Fruit fly (Drosophila melanogaster) whole organism, embryonic: ENCODE results near the gene CG8135.

ENCODE experiments used
- Awh ChIP-seq: fragments of 200-800 bp; sonication (Bioruptor generic); IDR thresholded peaks from 2 replicates; pipeline ENCODE4, ENCODE4 v1.3.6; 2022; ENCODE audit warnings: missing biosample characterization, missing genetic modification characterization
- Bdp1 ChIP-seq: fragments of 200-800 bp; sonication (Bioruptor generic); optimal IDR thresholded peaks from 3 replicates; lab custom pipeline; 2016; ENCODE audit warnings: missing biosample characterization, missing genetic modification characterization
- CG10462 ChIP-seq: fragments of 200-800 bp; sonication (Bioruptor generic); optimal IDR thresholded peaks from 2 replicates; lab custom pipeline; 2016; ENCODE audit warnings: missing biosample characterization, missing genetic modification characterization
- CG11504 ChIP-seq: fragments of 200-800 bp; sonication (Bioruptor generic); optimal IDR thresholded peaks from 3 replicates; lab custom pipeline; 2019; ENCODE audit warnings: missing biosample characterization, mild to moderate bottlenecking, missing genetic modification characterization, moderate library complexity
- CG12769 ChIP-seq: fragments of 200-800 bp; sonication (Bioruptor generic); optimal IDR thresholded peaks from 2 replicates; lab custom pipeline; 2019; ENCODE audit warnings: missing biosample characterization, mild to moderate bottlenecking, missing genetic modification characterization, moderate library complexity
- CG12942 ChIP-seq: fragments of 200-800 bp; sonication (Bioruptor generic); optimal IDR thresholded peaks from 3 replicates; lab custom pipeline; 2016; ENCODE audit warnings: missing biosample characterization, missing genetic modification characterization
- CG14710 ChIP-seq: fragments of 200-800 bp; sonication (Bioruptor generic); optimal IDR thresholded peaks from 3 replicates; lab custom pipeline; 2019; ENCODE audit warnings: missing biosample characterization, mild to moderate bottlenecking, missing genetic modification characterization, moderate library complexity
- CG14860 ChIP-seq: fragments of 200-800 bp; sonication (Bioruptor generic); IDR thresholded peaks from 3 replicates; pipeline ENCODE4 v1.3.6; 2022; ENCODE audit warnings: missing biosample characterization, missing genetic modification characterization; ENCODE audit not compliant: partially characterized antibody
- CG15011 ChIP-seq: fragments of 200-800 bp; sonication (Bioruptor generic); optimal IDR thresholded peaks from 3 replicates; lab custom pipeline; 2018; ENCODE audit warnings: missing biosample characterization, mild to moderate bottlenecking, missing genetic modification characterization
- CG1602 ChIP-seq: fragments of 200-800 bp; sonication (Bioruptor generic); optimal IDR thresholded peaks from 3 replicates; lab custom pipeline; 2016; ENCODE audit warnings: missing biosample characterization, missing genetic modification characterization
- CG16863 ChIP-seq: fragments of 200-800 bp; sonication (Bioruptor generic); optimal IDR thresholded peaks from 3 replicates; lab custom pipeline; 2016; ENCODE audit warnings: missing biosample characterization, missing genetic modification characterization
- CG1832 ChIP-seq: fragments of 200-800 bp; sonication (Bioruptor generic); optimal IDR thresholded peaks from 2 replicates; lab custom pipeline; 2017; ENCODE audit warnings: missing biosample characterization, mild to moderate bottlenecking, missing genetic modification characterization, inconsistent platforms
- CG30431 ChIP-seq: fragments of 200-800 bp; sonication (Bioruptor generic); optimal IDR thresholded peaks from 2 replicates; lab custom pipeline; 2017; ENCODE audit warnings: missing biosample characterization, missing genetic modification characterization
- CG31441 ChIP-seq: fragments of 200-800 bp; sonication (Bioruptor generic); IDR thresholded peaks from 2 replicates; pipeline ENCODE4 v1.3.6; 2022; ENCODE audit warnings: missing biosample characterization, missing genetic modification characterization
- CG3281 ChIP-seq: fragments of 200-800 bp; sonication (Bioruptor generic); optimal IDR thresholded peaks from 3 replicates; lab custom pipeline; 2017; ENCODE audit warnings: missing biosample characterization, mild to moderate bottlenecking, missing genetic modification characterization
- CG6272 ChIP-seq: fragments of 200-800 bp; sonication (Bioruptor generic); IDR thresholded peaks from 2 replicates; pipeline ENCODE4 v1.3.6; 2022; ENCODE audit warnings: missing biosample characterization, missing genetic modification characterization
- CG6791 ChIP-seq: fragments of 200-800 bp; sonication (Bioruptor generic); IDR thresholded peaks from 3 replicates; pipeline ENCODE4 v1.3.6; 2022; ENCODE audit warnings: missing biosample characterization, missing genetic modification characterization; ENCODE audit not compliant: partially characterized antibody
- CG7271 ChIP-seq: fragments of 200-800 bp; sonication (Bioruptor generic); optimal IDR thresholded peaks from 2 replicates; lab custom pipeline; 2018; ENCODE audit warnings: missing biosample characterization, mild to moderate bottlenecking, missing genetic modification characterization, moderate library complexity
- CG7357 ChIP-seq: fragments of 200-800 bp; sonication (Bioruptor generic); IDR thresholded peaks from 3 replicates; pipeline ENCODE4 v1.3.6; 2022; ENCODE audit warnings: missing biosample characterization, missing genetic modification characterization
- CG7987 ChIP-seq: fragments of 200-800 bp; sonication (Bioruptor generic); optimal IDR thresholded peaks from 2 replicates; lab custom pipeline; 2018; ENCODE audit warnings: missing biosample characterization, mild to moderate bottlenecking, missing genetic modification characterization, moderate library complexity
- CG8281 ChIP-seq: fragments of 200-800 bp; sonication (Bioruptor generic); optimal IDR thresholded peaks from 2 replicates; lab custom pipeline; 2018; ENCODE audit warnings: missing biosample characterization, mild to moderate bottlenecking, missing genetic modification characterization, moderate library complexity
- CG8359 ChIP-seq: fragments of 200-800 bp; sonication (Bioruptor generic); optimal IDR thresholded peaks from 2 replicates; lab custom pipeline; 2017; ENCODE audit warnings: missing biosample characterization, mild to moderate bottlenecking, missing genetic modification characterization, borderline replicate concordance
- CG9797 ChIP-seq: fragments of 200-800 bp; sonication (Bioruptor generic); optimal IDR thresholded peaks from 3 replicates; lab custom pipeline; 2018; ENCODE audit warnings: missing biosample characterization, mild to moderate bottlenecking, missing genetic modification characterization
- Dip2 ChIP-seq: fragments of 200-800 bp; sonication (Bioruptor generic); IDR thresholded peaks from 2 replicates; pipeline ENCODE4 v1.3.6; 2022; ENCODE audit warnings: missing biosample characterization, missing genetic modification characterization
- E2f1 ChIP-seq: fragments of 200-800 bp; sonication (Bioruptor generic); IDR thresholded peaks from 2 replicates; pipeline ENCODE4 v1.3.6; 2022; ENCODE audit warnings: missing biosample characterization, missing genetic modification characterization
- H2.0 ChIP-seq: fragments of 200-800 bp; sonication (Bioruptor generic); IDR thresholded peaks from 2 replicates; pipeline ENCODE4 v1.3.6; 2022; ENCODE audit warnings: missing biosample characterization, missing genetic modification characterization
- Hmr ChIP-seq: fragments of 200-800 bp; sonication (Bioruptor generic); optimal IDR thresholded peaks from 3 replicates; lab custom pipeline; 2017; ENCODE audit warnings: mild to moderate bottlenecking, missing biosample characterization, missing genetic modification reagents, missing genetic modification characterization
- Lpt ChIP-seq: fragments of >200 bp; optimal IDR thresholded peaks from 2 replicates; lab custom pipeline; 2018; ENCODE audit warnings: missing biosample characterization, missing genetic modification characterization
- MBD-R2 ChIP-seq: fragments of 200-800 bp; sonication (Bioruptor generic); IDR thresholded peaks from 2 replicates; pipeline ENCODE4 v1.3.6; 2022; ENCODE audit warnings: missing biosample characterization, missing genetic modification characterization
- MESR4 ChIP-seq: fragments of 200-800 bp; sonication (Bioruptor generic); optimal IDR thresholded peaks from 2 replicates; lab custom pipeline; 2018; ENCODE audit warnings: missing biosample characterization, mild to moderate bottlenecking, missing genetic modification characterization, moderate library complexity
- MTF-1 ChIP-seq: fragments of 200-800 bp; sonication (Bioruptor generic); optimal IDR thresholded peaks from 2 replicates; lab custom pipeline; 2018; ENCODE audit warnings: missing biosample characterization, mild to moderate bottlenecking, missing genetic modification characterization, borderline replicate concordance
- NfI ChIP-seq: fragments of 200-800 bp; sonication (Bioruptor generic); optimal IDR thresholded peaks from 3 replicates; lab custom pipeline; 2018; ENCODE audit warnings: missing biosample characterization, mild to moderate bottlenecking, missing genetic modification characterization, moderate library complexity
- Optix ChIP-seq: fragments of 200-800 bp; sonication (Bioruptor generic); IDR thresholded peaks from 3 replicates; pipeline ENCODE4 v1.3.6; 2022; ENCODE audit warnings: missing biosample characterization, missing genetic modification characterization
- Sry-β ChIP-seq: fragments of 200-800 bp; sonication (Bioruptor generic); optimal IDR thresholded peaks from 2 replicates; lab custom pipeline; 2018; ENCODE audit warnings: missing biosample characterization, mild to moderate bottlenecking, missing genetic modification characterization, moderate library complexity
- Sry-δ ChIP-seq: fragments of 200-800 bp; sonication (Bioruptor generic); optimal IDR thresholded peaks from 2 replicates; lab custom pipeline; 2016; ENCODE audit warnings: missing biosample characterization, missing genetic modification characterization
- ac ChIP-seq: fragments of 200-800 bp; sonication (Bioruptor generic); optimal IDR thresholded peaks from 3 replicates; lab custom pipeline; 2017; ENCODE audit warnings: missing biosample characterization, mild to moderate bottlenecking, missing genetic modification characterization
- fd3F ChIP-seq: fragments of 200-800 bp; sonication (Bioruptor generic); optimal IDR thresholded peaks from 2 replicates; lab custom pipeline; 2018; ENCODE audit warnings: missing biosample characterization, mild to moderate bottlenecking, missing genetic modification characterization, moderate library complexity
- fu2 ChIP-seq: fragments of 200-800 bp; sonication (Bioruptor generic); optimal IDR thresholded peaks from 2 replicates; lab custom pipeline; 2016; ENCODE audit warnings: missing biosample characterization, missing genetic modification characterization
- hbn ChIP-seq: fragments of 200-800 bp; sonication (Bioruptor generic); IDR thresholded peaks from 2 replicates; pipeline ENCODE4 v1.3.6; 2022; ENCODE audit warnings: missing biosample characterization, missing genetic modification characterization; ENCODE audit not compliant: partially characterized antibody
- her ChIP-seq: fragments of 200-800 bp; sonication (Bioruptor generic); optimal IDR thresholded peaks from 2 replicates; lab custom pipeline; 2016; ENCODE audit warnings: missing biosample characterization, missing genetic modification characterization
- jumu ChIP-seq: fragments of 200-800 bp; sonication (Bioruptor generic); optimal IDR thresholded peaks from 3 replicates; lab custom pipeline; 2016; ENCODE audit warnings: missing biosample characterization, missing genetic modification characterization
- lov ChIP-seq, 2 experiments: fragments of 200-800 bp in 1 of 2; fragments of >200 bp in 1 of 2; sonication (Bioruptor generic) in 1 of 2; IDR thresholded peaks in 1 of 2; optimal IDR thresholded peaks in 1 of 2; 2 replicates in 1 of 2; 3 replicates in 1 of 2; pipeline versions ENCODE4 v1.3.6 to Lab custom; 2017 to 2022; ENCODE audit warnings: missing biosample characterization in 1 of 2, missing genetic modification characterization in 1 of 2
- pfk ChIP-seq: fragments of 200-800 bp; sonication (Bioruptor generic); optimal IDR thresholded peaks from 2 replicates; lab custom pipeline; 2018; ENCODE audit warnings: missing biosample characterization, mild to moderate bottlenecking, missing genetic modification characterization, moderate library complexity
- sc ChIP-seq, 3 experiments: fragments of >200 bp in 2 of 3; fragments of 200-800 bp in 1 of 3; sonication (Bioruptor generic) in 1 of 3; optimal IDR thresholded peaks; 2 replicates in 2 of 3; 3 replicates in 1 of 3; lab custom pipeline; 2017; ENCODE audit warnings: mild to moderate bottlenecking in 1 of 3, missing biosample characterization in 1 of 3, missing genetic modification characterization in 1 of 3, missing genetic modification reagents in 1 of 3
- tap ChIP-seq: fragments of 200-800 bp; optimal IDR thresholded peaks from 3 replicates; lab custom pipeline; 2019; ENCODE audit warnings: missing biosample characterization, mild to moderate bottlenecking, missing genetic modification characterization, moderate library complexity
- ttk ChIP-seq: fragments of 200-800 bp; sonication (Bioruptor generic); IDR thresholded peaks from 2 replicates; pipeline ENCODE4 v2.1.2; 2022; ENCODE audit warnings: missing biosample characterization, missing genetic modification characterization
- wor ChIP-seq: fragments of 200-800 bp; sonication (Bioruptor generic); IDR thresholded peaks from 2 replicates; pipeline ENCODE4 v1.3.6; 2022; ENCODE audit warnings: missing biosample characterization, missing genetic modification characterization
- zen ChIP-seq: fragments of 200-800 bp; sonication (Bioruptor generic); optimal IDR thresholded peaks from 3 replicates; lab custom pipeline; 2018; ENCODE audit warnings: missing biosample characterization, mild to moderate bottlenecking, missing genetic modification characterization, moderate library complexity

CG8135 gene

dm6 chr3R:9401127-9401603 is 3.0 kb upstream of the CG8135 start, which contains the start of the genes RpL34b and CG8132 (continued):
- TF ChIP-seq wor (GFP tag; lab: Robert Waterston, UW) = peak; percentile 80
- TF ChIP-seq CG1602 (GFP tag; lab: Kevin White, UChicago) = peak; percentile 96
- peak; percentile 83 for TF ChIP-seq CG7357
- peak; percentile 98 for TF ChIP-seq CG7987 (GFP tag; lab: Kevin White, UChicago)
- peak; percentile 89 for TF ChIP-seq CG10462 (GFP tag; lab: Kevin White, UChicago)
- TF ChIP-seq CG31441 (GFP tag; lab: Robert Waterston, UW) = peak; percentile 94
- TF ChIP-seq CG7271 = peak; percentile 86
- no peak for TF ChIP-seq sc (optimal IDR thresholded peaks at IDR 0.05; lab: Kevin White, UChicago)
- peak; percentile 87 for TF ChIP-seq sc (GFP tag; optimal IDR thresholded peaks at IDR 0.05; lab: Kevin White, UChicago)
- peak; percentile 92 for TF ChIP-seq CG15011 (GFP tag; lab: Kevin White, UChicago)
- TF ChIP-seq CG12942 = peak; percentile 97
- TF ChIP-seq ttk (GFP tag; lab: Robert Waterston, UW) = peak; percentile 95
- TF ChIP-seq MTF-1 (GFP tag; lab: Kevin White, UChicago) = peak; percentile 95
- TF ChIP-seq MBD-R2 (GFP tag; lab: Robert Waterston, UW) = peak; percentile 97
- peak; percentile 68 for TF ChIP-seq ac (GFP tag; lab: Kevin White, UChicago)
- peak; percentile 95 for TF ChIP-seq CG14710 (tag; lab: Kevin White, UChicago)
- TF ChIP-seq hbn (GFP tag; lab: Robert Waterston, UW) = no peak
- no peak for TF ChIP-seq lov (optimal IDR thresholded peaks at IDR 0.05; lab: Kevin White, UChicago)
- peak; percentile 94 for TF ChIP-seq lov (GFP tag; IDR thresholded peaks at IDR 0.05; lab: Robert Waterston, UW)
- peak; percentile 80 for TF ChIP-seq CG8359 (GFP tag; lab: Kevin White, UChicago)
- TF ChIP-seq Lpt (GFP tag; lab: Kevin White, UChicago) = no peak
- peak; percentile 57 for TF ChIP-seq Sry-β (GFP tag; lab: Kevin White, UChicago)
- no peak for TF ChIP-seq CG1832
- no peak for TF ChIP-seq CG12769 (tag; lab: Kevin White, UChicago)
- TF ChIP-seq zen = peak; percentile 91
- TF ChIP-seq NfI (GFP tag; lab: Kevin White, UChicago) = peak; percentile 98
- TF ChIP-seq CG8281 (tag; lab: Kevin White, UChicago) = peak; percentile 83
- peak; percentile 86 for TF ChIP-seq Optix (GFP tag; lab: Robert Waterston, UW)
- TF ChIP-seq tap (tag; lab: Kevin White, UChicago) = peak; percentile 89
- TF ChIP-seq MESR4 (GFP tag; lab: Kevin White, UChicago) = peak; percentile 94
- peak; percentile 93 for TF ChIP-seq CG11504 (tag; lab: Kevin White, UChicago)
- peak; percentile 92 for TF ChIP-seq CG16863 (GFP tag; lab: Kevin White, UChicago)
- peak; percentile 78 for TF ChIP-seq Sry-δ (GFP tag; lab: Kevin White, UChicago)
- peak; percentile 95 for TF ChIP-seq fu2 (GFP tag; lab: Kevin White, UChicago)
- no peak; the same call in 2 of the 3 replicates for TF ChIP-seq CG6791 (GFP tag; lab: Robert Waterston, UW)
- TF ChIP-seq H2.0 = peak; percentile 91
- peak; percentile 95 for TF ChIP-seq CG30431 (GFP tag; lab: Kevin White, UChicago)
- TF ChIP-seq CG9797 (GFP tag; lab: Kevin White, UChicago) = peak; percentile 59
- peak; percentile 94 for TF ChIP-seq CG3281 (GFP tag; lab: Kevin White, UChicago)
- peak; percentile 98 for TF ChIP-seq Hmr (GFP tag; lab: Kevin White, UChicago)
- peak; percentile 92 for TF ChIP-seq Bdp1 (GFP tag; lab: Kevin White, UChicago)
- peak; percentile 94 for TF ChIP-seq CG6272 (GFP tag; lab: Robert Waterston, UW)
- peak; percentile 83 for TF ChIP-seq pfk (GFP tag; lab: Kevin White, UChicago)
- peak; percentile 34; the same call in 1 of the 2 replicates for TF ChIP-seq Dip2
- peak; percentile 95 for TF ChIP-seq fd3F (GFP tag; lab: Kevin White, UChicago)
- peak; percentile 93 for TF ChIP-seq Awh (GFP tag; lab: Robert Waterston, UW)
- no peak; the same call in 2 of the 3 replicates for TF ChIP-seq CG14860
- TF ChIP-seq jumu (GFP tag; lab: Kevin White, UChicago) = peak; percentile 97
- peak; percentile 94 for TF ChIP-seq her (GFP tag; lab: Kevin White, UChicago)
- TF ChIP-seq E2f1 (GFP tag; lab: Robert Waterston, UW) = peak; percentile 93
